Worm (Caenorhabditis elegans) whole organism, early embryonic: Measurements from ENCODE around the gene ZC404.2.

ENCODE experiments used
- B0310.2 ChIP-seq: sonication (generic microtip); optimal IDR thresholded peaks from 2 replicates; lab custom pipeline; 2016; ENCODE audit warnings: mild to moderate bottlenecking, missing genetic modification characterization, missing compliant biosample characterization
- ama-1 ChIP-seq: fragments of 150-350 bp; optimal IDR thresholded peaks from 2 replicates; lab custom pipeline; 2014
- ceh-13 ChIP-seq: fragments of 200-800 bp; sonication (Bioruptor generic); optimal IDR thresholded peaks from 2 replicates; lab custom pipeline; 2018; ENCODE audit warnings: mild to moderate bottlenecking, missing genetic modification characterization, missing compliant biosample characterization
- ceh-36 ChIP-seq: sonication (generic microtip); optimal IDR thresholded peaks from 2 replicates; lab custom pipeline; 2016; ENCODE audit warnings: missing genetic modification characterization, inconsistent platforms, missing compliant biosample characterization
- pes-1 ChIP-seq: fragments of 200-800 bp; sonication (Bioruptor generic); IDR thresholded peaks from 2 replicates; pipeline ENCODE4 v1.3.6; 2022; ENCODE audit warnings: missing genetic modification reagents, missing genetic modification characterization, missing compliant biosample characterization
- sea-1 ChIP-seq: fragments of 200-800 bp; sonication (Bioruptor generic); conservative IDR thresholded peaks from 2 replicates; pipeline ENCODE4 v1.3.6; 2022; ENCODE audit warnings: missing genetic modification characterization, missing compliant biosample characterization

DNA sequence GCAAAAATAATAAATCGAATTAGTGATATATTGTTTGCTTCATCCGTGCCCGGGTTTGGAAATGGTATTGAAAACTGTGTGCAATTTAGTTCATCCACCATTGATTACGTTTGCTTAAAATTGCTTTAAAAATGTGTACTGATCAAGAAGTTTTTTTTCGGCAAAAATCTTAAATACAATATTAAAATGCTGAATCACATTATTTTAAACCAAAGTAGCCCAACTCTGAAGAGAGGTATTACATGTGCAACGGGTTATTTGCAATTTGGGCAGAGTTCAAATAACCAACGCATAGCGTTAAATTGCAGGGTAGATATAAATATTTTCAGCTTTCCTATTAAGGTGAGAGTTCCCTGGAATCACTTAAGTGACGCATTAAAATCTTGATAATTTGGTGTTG lies 29.4 kb downstream of the ZC404.2 start, which contains the start of gene dmsr-14:
- TF ChIP-seq ama-1 (no peak), pes-1 (no peak), B0310.2 (tag; lab: Kevin White, UChicago) (no peak), ceh-13 (no peak), sea-1 (GFP tag; lab: Robert Waterston, UW) (no peak), ceh-36 (tag; lab: Kevin White, UChicago) (no peak)
